Worm (Caenorhabditis elegans): ENCODE measurements around the gene arrd-5.

Gene arrd-5

DNA sequence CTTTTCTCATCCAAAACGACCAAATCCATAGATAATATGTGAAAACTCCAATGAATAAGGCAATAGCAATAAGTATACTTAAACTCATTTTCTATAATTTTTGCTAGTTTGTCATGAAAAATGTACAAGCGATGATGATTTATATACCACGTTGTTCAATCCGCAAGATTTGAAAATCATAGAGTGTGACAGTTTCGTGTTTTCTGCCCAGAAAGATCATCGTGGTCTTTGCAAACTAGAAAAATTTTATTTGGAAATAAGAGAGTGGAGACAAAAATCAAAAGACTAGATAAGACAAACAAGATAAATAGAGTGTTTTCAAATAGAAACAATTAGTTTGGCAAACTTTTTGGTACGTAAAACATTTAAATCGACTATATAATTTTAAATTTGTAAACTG is 41.8 kb upstream of the arrd-5 start, which contains the start of gene cyp-13A3:
TSS of gene cyp-13A3 (minus strand) at position 101 of the 400 bp plus-strand sequence.
- TF ChIP-seq ZK546.5 (tag; optimal IDR thresholded peaks at IDR 0.05), result no peak
- no peak for TF ChIP-seq nhr-12 (tag; optimal IDR thresholded peaks at IDR 0.05)
- no peak for TF ChIP-seq alr-1 (tag; optimal IDR thresholded peaks at IDR 0.05)
- TF ChIP-seq gmeb-1 (tag; optimal IDR thresholded peaks at IDR 0.05), result no peak
- TF ChIP-seq skn-1 (tag; optimal IDR thresholded peaks at IDR 0.05), result no peak
- TF ChIP-seq egl-27 (tag; optimal IDR thresholded peaks at IDR 0.05), result no peak
- TF ChIP-seq lsy-2 (tag; optimal IDR thresholded peaks at IDR 0.05), result no peak
- no peak for TF ChIP-seq fos-1 (tag; optimal IDR thresholded peaks at IDR 0.05)
- TF ChIP-seq elt-1 (tag; optimal IDR thresholded peaks at IDR 0.05), result no peak
- TF ChIP-seq sma-3 (GFP tag; optimal IDR thresholded peaks at IDR 0.05), result no peak
- no peak for TF ChIP-seq mab-5 (tag; optimal IDR thresholded peaks at IDR 0.05)
- TF ChIP-seq ama-1 (optimal IDR thresholded peaks at IDR 0.05), result no peak
- no peak for TF ChIP-seq snpc-4 (tag; optimal IDR thresholded peaks at IDR 0.05)
- no peak for TF ChIP-seq C34F6.9 (tag; optimal IDR thresholded peaks at IDR 0.05)
- no peak for TF ChIP-seq ztf-1 (GFP tag; conservative IDR thresholded peaks at IDR 0.05)
- no peak for TF ChIP-seq unc-62 (GFP tag; optimal IDR thresholded peaks at IDR 0.05)
- TF ChIP-seq nhr-237 (tag; optimal IDR thresholded peaks at IDR 0.05), result no peak
- TF ChIP-seq dmd-4 (tag; optimal IDR thresholded peaks at IDR 0.05), result no peak

DNA sequence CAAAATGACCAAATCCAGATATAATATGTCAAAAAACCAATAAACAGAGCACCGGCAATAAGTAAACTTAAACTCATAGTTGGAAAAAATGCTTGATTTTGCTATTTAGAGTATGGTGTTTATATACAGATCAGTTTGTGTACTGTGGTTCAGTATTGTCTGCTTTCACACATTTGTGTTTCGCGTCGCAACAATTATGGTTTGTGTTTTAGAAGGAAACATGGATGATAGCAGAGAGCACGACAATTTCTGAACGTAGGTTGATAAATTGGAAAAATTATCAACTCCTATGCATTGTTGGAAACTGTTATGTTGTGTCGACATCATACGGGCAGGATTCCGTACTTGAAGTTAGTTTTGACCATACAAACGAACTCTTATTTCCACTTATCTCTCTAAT is 37.4 kb upstream of the arrd-5 start, which contains the start of gene cyp-13A4:
TSS of gene cyp-13A4 (minus strand) at position 77 of the 400 bp plus-strand sequence.
- TF ChIP-seq nhr-25 (tag; optimal IDR thresholded peaks at IDR 0.05), result no peak
- TF ChIP-seq sma-9 (GFP tag; optimal IDR thresholded peaks at IDR 0.05), result peak; percentile 15
- TF ChIP-seq sma-9 (tag; optimal IDR thresholded peaks at IDR 0.05), result no peak
- peak; percentile 10 for TF ChIP-seq fos-1 (tag; optimal IDR thresholded peaks at IDR 0.05)

DNA sequence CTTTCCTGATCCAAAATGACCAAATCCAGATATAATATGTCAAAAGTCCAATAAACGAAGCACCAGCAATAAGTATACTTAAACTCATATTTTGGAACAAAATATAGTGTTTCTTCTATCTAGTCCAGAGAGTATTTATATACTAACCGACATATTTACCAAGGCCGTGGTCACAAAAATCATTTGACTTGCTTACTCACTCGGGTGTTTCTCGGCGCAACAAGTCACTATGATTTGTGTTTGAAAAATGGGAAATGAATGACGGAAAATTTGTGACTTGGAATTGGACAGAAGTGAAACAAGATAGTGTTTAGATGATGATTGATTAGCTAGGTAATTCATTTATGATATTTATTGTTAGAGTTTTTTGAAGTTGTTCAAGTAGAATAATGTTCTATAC is 34.8 kb upstream of the arrd-5 start, which contains the start of gene cyp-13A5:
TSS of gene cyp-13A5 (minus strand) at position 112 of the 400 bp plus-strand sequence.
- TF ChIP-seq nhr-129 (tag; optimal IDR thresholded peaks at IDR 0.05), result peak; percentile 53
- no peak for TF ChIP-seq ztf-4 (tag; optimal IDR thresholded peaks at IDR 0.05)
- no peak for TF ChIP-seq unc-39 (tag; optimal IDR thresholded peaks at IDR 0.05)
- no peak for TF ChIP-seq R02D3.7 (tag; optimal IDR thresholded peaks at IDR 0.05)
- peak; percentile 68 for TF ChIP-seq sma-3 (GFP tag; optimal IDR thresholded peaks at IDR 0.05)
- TF ChIP-seq ztf-1 (GFP tag; conservative IDR thresholded peaks at IDR 0.05), result no peak
- TF ChIP-seq sma-9 (GFP tag; optimal IDR thresholded peaks at IDR 0.05), result peak; percentile 68
- no peak for TF ChIP-seq sma-9 (tag; optimal IDR thresholded peaks at IDR 0.05)
- TF ChIP-seq fos-1 (tag; optimal IDR thresholded peaks at IDR 0.05), result peak; percentile 92
- TF ChIP-seq peb-1 (tag; optimal IDR thresholded peaks at IDR 0.05), result no peak

- TF ChIP-seq ama-1 (optimal IDR thresholded peaks at IDR 0.05) (no peak), fos-1 (tag; optimal IDR thresholded peaks at IDR 0.05) (peak; percentile 62), ztf-11 (tag; optimal IDR thresholded peaks at IDR 0.05) (no peak), nhr-10 (tag; optimal IDR thresholded peaks at IDR 0.05) (no peak)
Observed at ce11 chrII:9802642-9803041, 32.4 kb upstream of the arrd-5 start, which contains the start of gene cyp-13A6. TSS of gene cyp-13A6 (minus strand) at chrII:9802821.

- TF ChIP-seq C34F6.9 (tag; optimal IDR thresholded peaks at IDR 0.05) (no peak), mdl-1 (tag; optimal IDR thresholded peaks at IDR 0.05) (no peak), fos-1 (tag; optimal IDR thresholded peaks at IDR 0.05) (no peak), ztf-4 (tag; optimal IDR thresholded peaks at IDR 0.05) (no peak), lin-39 (tag; optimal IDR thresholded peaks at IDR 0.05) (no peak), nhr-237 (tag; optimal IDR thresholded peaks at IDR 0.05) (no peak), egl-27 (tag; optimal IDR thresholded peaks at IDR 0.05) (no peak), gmeb-1 (tag; optimal IDR thresholded peaks at IDR 0.05) (no peak), nhr-129 (tag; optimal IDR thresholded peaks at IDR 0.05) (no peak), skn-1 (tag; optimal IDR thresholded peaks at IDR 0.05) (no peak), nhr-11 (tag; optimal IDR thresholded peaks at IDR 0.05) (no peak), crh-2 (tag; optimal IDR thresholded peaks at IDR 0.05) (no peak)
Observed at ce11 chrII:9803320-9803719, 31.7 kb upstream of the arrd-5 start, which contains the start of gene cyp-13A7. TSS of gene cyp-13A7 (plus strand) at chrII:9803620.

DNA sequence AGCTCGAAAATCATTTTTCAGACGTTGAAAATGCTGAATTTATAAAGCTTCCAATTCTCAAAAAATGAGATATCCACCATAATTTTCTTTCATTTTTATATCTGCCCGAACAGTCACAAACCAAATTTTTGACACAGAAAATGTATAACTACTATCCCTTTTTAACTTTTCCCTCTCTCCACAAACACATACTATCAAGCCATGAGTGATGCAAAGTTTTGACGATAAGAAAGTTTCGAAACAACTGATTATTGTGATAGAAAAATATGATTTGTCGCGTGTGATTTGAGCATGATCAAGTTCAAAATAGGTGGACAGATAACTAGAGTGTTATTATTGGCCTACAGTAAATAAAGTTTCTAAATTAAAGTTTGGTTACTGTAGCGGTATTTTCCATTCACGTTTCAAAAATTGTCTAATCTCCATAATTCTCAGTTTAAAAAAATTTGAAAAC is 27.5 kb upstream of the arrd-5 start, which contains the start of gene cyp-13A8:
TSS of gene cyp-13A8 (minus strand) at position 51 of the 454 bp plus-strand sequence.
- TF ChIP-seq mbf-1 (tag; optimal IDR thresholded peaks at IDR 0.05), result no peak
- peak; percentile 39 for TF ChIP-seq nhr-129 (tag; optimal IDR thresholded peaks at IDR 0.05)
- peak; percentile 94 for TF ChIP-seq fos-1 (tag; optimal IDR thresholded peaks at IDR 0.05)
- TF ChIP-seq lin-13 (GFP tag; optimal IDR thresholded peaks at IDR 0.05), result no peak
- no peak for TF ChIP-seq sma-3 (GFP tag; optimal IDR thresholded peaks at IDR 0.05)
- no peak for TF ChIP-seq skn-1 (tag; optimal IDR thresholded peaks at IDR 0.05)
- no peak for TF ChIP-seq aly-2 (tag; optimal IDR thresholded peaks at IDR 0.05)
- peak; percentile 39 for TF ChIP-seq crh-2 (tag; optimal IDR thresholded peaks at IDR 0.05)
- TF ChIP-seq sma-9 (GFP tag; optimal IDR thresholded peaks at IDR 0.05), result peak; percentile 90
- no peak for TF ChIP-seq sma-9 (tag; optimal IDR thresholded peaks at IDR 0.05)
